Worm (Caenorhabditis elegans): ENCODE results near the gene rfs-1.

rfs-1 gene

ce11 chrIII:8228916-8229315 lies 2.6 kb downstream of the rfs-1 start:
- no peak for TF ChIP-seq unc-62 (GFP tag; optimal IDR thresholded peaks at IDR 0.05)

- TF ChIP-seq unc-62 (GFP tag; optimal IDR thresholded peaks at IDR 0.05) = no peak
Observed at ce11 chrIII:8229480-8229879, 3.2 kb downstream of the rfs-1 start.

ce11 chrIII:8232634-8233033 lies 6.4 kb downstream of the rfs-1 start, which contains the start of gene henn-1:
TSS of gene henn-1 (plus strand) at chrIII:8232651.
- TF ChIP-seq unc-62 (GFP tag; optimal IDR thresholded peaks at IDR 0.05) = no peak

- TF ChIP-seq unc-62 (GFP tag; optimal IDR thresholded peaks at IDR 0.05) = no peak
Observed at ce11 chrIII:8235358-8235757, 9.1 kb downstream of the rfs-1 start, which contains the start of gene C02F5.14. TSS of gene C02F5.14 (minus strand) at chrIII:8235514.

ce11 chrIII:8235880-8236279 lies 9.6 kb downstream of the rfs-1 start, which contains the start of gene C02F5.5:
TSS of gene C02F5.5 (plus strand) at chrIII:8236180.
- no peak for TF ChIP-seq unc-62 (GFP tag; optimal IDR thresholded peaks at IDR 0.05)

ce11 chrIII:8237827-8238226 lies 11.5 kb downstream of the rfs-1 start, which contains the start of gene tsp-2:
TSS of gene tsp-2 (minus strand) at chrIII:8237935.
- TF ChIP-seq unc-62 (GFP tag; optimal IDR thresholded peaks at IDR 0.05) = no peak

ce11 chrIII:8239325-8239724 lies 13.0 kb downstream of the rfs-1 start, which contains the start of gene tsp-1:
TSS of gene tsp-1 (minus strand) at chrIII:8239423.
- no peak for TF ChIP-seq unc-62 (GFP tag; optimal IDR thresholded peaks at IDR 0.05)

DNA sequence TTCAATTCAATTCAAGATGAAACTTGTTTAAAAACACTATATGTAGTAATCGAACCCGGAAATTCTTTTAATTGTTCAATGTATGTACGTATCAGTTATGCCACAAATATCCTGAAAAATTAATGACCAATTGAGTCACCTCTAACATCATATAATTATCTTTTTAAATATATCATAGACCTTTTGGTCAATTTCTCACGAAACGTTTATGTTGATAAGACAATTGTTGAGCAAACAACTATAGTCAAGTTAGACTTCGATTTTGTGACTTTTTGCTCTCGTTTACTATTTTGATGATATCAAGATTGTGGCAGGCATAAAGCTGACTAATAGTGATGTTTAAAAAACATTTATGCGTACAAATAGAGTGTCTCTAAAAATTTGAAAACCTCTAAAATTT lies 14.0 kb downstream of the rfs-1 start:
- no peak for TF ChIP-seq unc-62 (GFP tag; optimal IDR thresholded peaks at IDR 0.05)

ce11 chrIII:8240948-8241347 lies 14.7 kb downstream of the rfs-1 start:
- TF ChIP-seq unc-62 (GFP tag; optimal IDR thresholded peaks at IDR 0.05) = no peak

- no peak for TF ChIP-seq unc-62 (GFP tag; optimal IDR thresholded peaks at IDR 0.05)
Observed at ce11 chrIII:8242809-8243208, 16.5 kb downstream of the rfs-1 start, which contains the start of gene C02F5.12. TSS of gene C02F5.12 (minus strand) at chrIII:8243029.

- no peak for TF ChIP-seq unc-62 (GFP tag; optimal IDR thresholded peaks at IDR 0.05)
Observed at ce11 chrIII:8244052-8244451, 17.8 kb downstream of the rfs-1 start, which contains the start of the genes pbs-6 and cids-1. TSS of gene pbs-6 (minus strand) at chrIII:8244092. TSS of gene cids-1 (plus strand) at chrIII:8244445.

DNA sequence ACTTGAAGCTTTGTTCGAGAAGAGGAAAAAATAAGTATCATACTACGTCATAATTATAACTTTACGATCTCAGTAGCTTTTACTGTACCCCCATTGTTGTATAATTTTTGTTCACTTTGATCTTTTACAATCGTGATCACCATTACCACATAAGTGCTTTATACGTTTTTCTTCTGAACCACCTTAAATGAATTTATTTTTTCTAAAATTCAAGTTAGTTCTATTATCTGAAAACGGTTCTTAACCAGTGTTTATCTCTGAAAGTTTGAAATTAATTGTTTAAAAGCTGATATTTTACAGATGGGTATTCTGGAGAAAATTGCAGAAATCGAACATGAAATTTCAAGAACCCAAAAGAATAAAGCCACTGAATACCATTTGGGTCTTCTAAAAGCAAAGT lies 19.3 kb downstream of the rfs-1 start, which contains the start of gene C02F5.3:
TSS of gene C02F5.3 (plus strand) at position 301 of the 400 bp plus-strand sequence.
- no peak for TF ChIP-seq unc-62 (GFP tag; optimal IDR thresholded peaks at IDR 0.05)

ce11 chrIII:8247051-8247450 lies 20.8 kb downstream of the rfs-1 start, which contains the start of gene C02F5.13:
TSS of gene C02F5.13 (plus strand) at chrIII:8247351.
- TF ChIP-seq unc-62 (GFP tag; optimal IDR thresholded peaks at IDR 0.05) = no peak

- no peak for TF ChIP-seq unc-62 (GFP tag; optimal IDR thresholded peaks at IDR 0.05)
Observed at ce11 chrIII:8249381-8249780, 23.1 kb downstream of the rfs-1 start, which contains the start of the genes C02F5.10 and C02F5.2. TSS of gene C02F5.10 (minus strand) at chrIII:8249481. TSS of gene C02F5.2 (plus strand) at chrIII:8249619.

DNA sequence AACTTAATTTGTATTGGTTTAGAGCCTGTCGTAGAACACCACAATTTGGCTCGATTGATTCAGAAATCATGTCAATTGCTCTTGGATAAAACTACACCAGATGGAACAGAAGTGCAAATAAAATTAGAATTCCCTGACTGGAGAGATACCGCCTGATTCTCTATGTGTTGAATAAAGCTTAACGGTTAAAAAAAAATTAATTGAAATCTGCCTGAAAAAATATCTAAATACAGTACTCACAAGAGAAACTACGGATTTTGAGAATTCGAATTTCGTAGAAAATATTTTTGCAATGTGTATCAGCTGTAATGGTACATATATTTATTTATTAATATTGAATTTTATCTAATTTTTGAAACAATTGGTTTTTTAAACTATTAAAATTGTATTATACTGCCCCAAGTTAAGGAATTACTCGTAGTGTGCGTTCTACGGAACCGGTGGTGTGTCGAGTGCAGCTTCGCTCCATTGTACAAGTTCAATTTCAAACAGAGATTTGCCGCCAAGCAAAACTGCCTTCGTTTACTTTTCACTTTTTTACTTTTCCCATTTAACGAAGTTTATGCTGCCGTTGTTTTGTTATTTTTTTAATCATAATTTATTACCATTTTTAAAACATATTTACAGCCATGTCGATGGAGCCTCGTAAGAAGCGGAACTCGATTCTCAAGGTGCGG lies 23.9 kb downstream of the rfs-1 start, which contains the start of gene knl-1:
TSS of gene knl-1 (plus strand) at position 626 of the 677 bp plus-strand sequence.
- no peak for TF ChIP-seq unc-62 (GFP tag; optimal IDR thresholded peaks at IDR 0.05)

ce11 chrIII:8254938-8255337 lies 28.7 kb downstream of the rfs-1 start, which contains the start of gene F09G8.5:
TSS of gene F09G8.5 (plus strand) at chrIII:8254975.
- TF ChIP-seq unc-62 (GFP tag; optimal IDR thresholded peaks at IDR 0.05) = no peak

DNA sequence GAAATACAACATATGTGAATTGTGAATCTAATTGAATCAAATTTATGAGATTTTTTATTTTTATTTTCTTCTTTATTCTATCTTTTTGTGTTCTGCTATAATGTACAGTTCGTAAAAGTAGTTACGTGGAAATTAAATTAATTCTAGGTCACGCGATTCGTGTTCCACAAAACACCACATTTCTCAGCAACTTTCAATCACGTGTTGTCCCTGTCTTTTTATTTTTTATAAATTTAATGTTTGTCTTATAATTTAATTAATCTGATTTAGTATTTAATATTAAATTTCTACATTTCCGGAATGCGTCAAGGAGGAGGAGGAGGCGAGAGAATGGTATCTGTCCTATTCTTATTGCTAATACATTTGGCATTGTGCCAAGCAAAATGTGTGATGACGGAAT lies 31.8 kb downstream of the rfs-1 start, which contains the start of gene ncr-2:
TSS of gene ncr-2 (plus strand) at position 301 of the 400 bp plus-strand sequence.
- no peak for TF ChIP-seq unc-62 (GFP tag; optimal IDR thresholded peaks at IDR 0.05)
